Worm (Caenorhabditis elegans): ENCODE data around the gene lin-9.

DNA sequence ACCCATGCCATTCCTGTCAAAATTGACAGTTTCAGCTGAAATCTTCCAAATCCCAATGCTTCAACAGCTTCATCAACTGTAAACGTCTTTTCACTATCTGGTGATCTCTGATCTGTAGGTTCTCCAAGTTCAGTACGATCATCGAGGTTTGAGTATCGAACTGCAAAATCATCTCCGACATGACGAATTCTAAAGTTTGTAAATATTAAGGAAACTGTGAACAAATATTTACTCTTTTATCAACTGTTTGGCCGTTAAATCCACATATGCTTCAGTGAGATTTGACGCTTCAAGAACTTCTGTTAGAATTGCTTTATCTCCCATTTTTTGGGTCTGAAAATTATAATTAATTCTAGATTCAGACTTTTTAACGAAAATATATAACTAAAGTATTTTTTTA, 18.8 kb downstream of the lin-9 start, which contains the start of gene svop-1:
- no peak for TF ChIP-seq ceh-8 (GFP tag; optimal IDR thresholded peaks at IDR 0.05)
- TF ChIP-seq ztf-11 (tag; optimal IDR thresholded peaks at IDR 0.05), result no peak
- no peak for TF ChIP-seq fkh-8 (tag; optimal IDR thresholded peaks at IDR 0.05)
- no peak for TF ChIP-seq snpc-4 (tag; optimal IDR thresholded peaks at IDR 0.05)
- no peak for TF ChIP-seq unc-130 (tag; optimal IDR thresholded peaks at IDR 0.05)
- TF ChIP-seq elt-3 (tag; optimal IDR thresholded peaks at IDR 0.05), result no peak
- TF ChIP-seq ceh-82 (tag; optimal IDR thresholded peaks at IDR 0.05), result no peak
- TF ChIP-seq tbx-2 (tag; optimal IDR thresholded peaks at IDR 0.05), result no peak
- no peak for TF ChIP-seq sox-4 (tag; optimal IDR thresholded peaks at IDR 0.05)
